Fruit fly (Drosophila melanogaster) whole organism, prepupa: ENCODE measurements around the gene CG33270.

Experiments
- CG32006 ChIP-seq: fragments of 200-800 bp; sonication (Bioruptor generic); optimal IDR thresholded peaks from 3 replicates; lab custom pipeline; 2017; ENCODE audit warnings: missing biosample characterization, mild to moderate bottlenecking, missing genetic modification characterization
- CG34406 ChIP-seq: fragments of 200-800 bp; sonication (Bioruptor generic); optimal IDR thresholded peaks from 3 replicates; lab custom pipeline; 2016; ENCODE audit warnings: missing biosample characterization, missing genetic modification characterization
- Eip93F ChIP-seq: fragments of 200-800 bp; sonication (Bioruptor generic); optimal IDR thresholded peaks from 2 replicates; lab custom pipeline; 2016; ENCODE audit warnings: missing biosample characterization, mild to moderate bottlenecking, missing genetic modification characterization
- OdsH ChIP-seq: fragments of 200-800 bp; sonication (Bioruptor generic); optimal IDR thresholded peaks from 3 replicates; lab custom pipeline; 2016; ENCODE audit warnings: missing biosample characterization, missing genetic modification characterization
- fd59A ChIP-seq: fragments of 200-800 bp; sonication (Bioruptor generic); optimal IDR thresholded peaks from 2 replicates; lab custom pipeline; 2017; ENCODE audit warnings: missing biosample characterization, mild to moderate bottlenecking, missing genetic modification characterization, missing genetic modification reagents
- fd85E ChIP-seq: fragments of 200-800 bp; sonication (Bioruptor generic); optimal IDR thresholded peaks from 3 replicates; lab custom pipeline; 2016; ENCODE audit warnings: missing biosample characterization, missing genetic modification characterization

DNA sequence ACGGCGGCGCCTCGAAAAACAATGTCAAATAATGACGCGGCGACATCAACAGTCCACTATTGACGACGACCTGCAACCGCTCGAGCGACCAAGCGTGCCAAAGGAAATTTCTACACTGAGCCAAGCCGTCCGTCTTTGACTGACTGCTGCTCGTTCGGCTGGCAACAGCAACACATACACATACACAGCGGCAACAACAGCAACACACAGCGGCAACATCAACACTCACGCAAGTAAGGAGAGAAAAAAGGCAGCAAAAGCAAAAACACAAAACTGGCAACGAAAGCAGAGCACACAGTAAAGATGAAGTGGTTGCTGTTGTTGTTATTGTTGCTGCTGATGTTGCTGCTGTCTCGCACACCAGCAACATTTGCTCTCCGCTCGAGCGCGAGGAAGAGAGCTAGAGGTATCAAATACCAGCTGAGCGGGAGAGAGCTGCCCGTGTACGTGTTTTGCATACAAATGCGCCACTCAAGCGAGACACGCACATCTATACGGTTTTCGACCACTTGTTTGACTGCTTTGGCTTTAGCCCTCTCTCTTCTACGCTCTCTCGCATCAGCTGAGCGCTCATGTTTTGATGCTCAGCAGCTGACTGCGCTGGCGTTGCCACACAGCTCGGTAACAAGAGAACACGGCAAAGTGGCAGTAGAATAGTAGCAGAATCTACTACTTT lies 25.3 kb downstream of the CG33270 start:
- TF ChIP-seq CG34406 (GFP tag; lab: Kevin White, UChicago) = peak; percentile 31
- TF ChIP-seq Eip93F (GFP tag; lab: Kevin White, UChicago) = no peak
- peak; percentile 65 for TF ChIP-seq fd85E (GFP tag; lab: Kevin White, UChicago)
- no peak for TF ChIP-seq fd59A
- peak; percentile 54 for TF ChIP-seq CG32006
- no peak for TF ChIP-seq OdsH (GFP tag; lab: Kevin White, UChicago)
